Fruit fly (Drosophila melanogaster) whole organism, wandering third instar larva: ENCODE data around the gene CG42329.

ENCODE experiments used
- Abd-B ChIP-seq: fragments of >200 bp; optimal IDR thresholded peaks from 2 replicates; lab custom pipeline; 2017; ENCODE audit warnings: missing biosample characterization, missing genetic modification characterization
- CG32264 ChIP-seq: fragments of 200-800 bp; sonication (Bioruptor generic); optimal IDR thresholded peaks from 2 replicates; lab custom pipeline; 2016; ENCODE audit warnings: missing biosample characterization, missing genetic modification characterization
- CG9705 ChIP-seq: fragments of 200-800 bp; sonication (Bioruptor generic); optimal IDR thresholded peaks from 2 replicates; lab custom pipeline; 2018; ENCODE audit warnings: missing biosample characterization, mild to moderate bottlenecking, missing genetic modification characterization
- CrebA ChIP-seq: fragments of 200-800 bp; sonication (Bioruptor generic); optimal IDR thresholded peaks from 2 replicates; lab custom pipeline; 2016; ENCODE audit warnings: missing biosample characterization, mild to moderate bottlenecking, missing genetic modification characterization, borderline replicate concordance
- GATAd ChIP-seq: sonication (Bioruptor generic); optimal IDR thresholded peaks from 2 replicates; lab custom pipeline; 2016; ENCODE audit warnings: missing biosample characterization, missing genetic modification characterization
- HLH106 ChIP-seq: fragments of 200-800 bp; optimal IDR thresholded peaks from 3 replicates; lab custom pipeline; 2019; ENCODE audit warnings: missing biosample characterization, mild to moderate bottlenecking, missing genetic modification characterization, moderate library complexity
- Hr78 ChIP-seq: fragments of >200 bp; optimal IDR thresholded peaks from 2 replicates; lab custom pipeline; 2017; ENCODE audit warnings: missing biosample characterization, missing genetic modification characterization
- Hr83 ChIP-seq: fragments of 200-300 bp; sonication (Bioruptor generic); optimal IDR thresholded peaks from 2 replicates; lab custom pipeline; 2016; ENCODE audit warnings: missing biosample characterization, mild to moderate bottlenecking, missing genetic modification characterization, moderate library complexity; ENCODE audit not compliant: poor library complexity, severe bottlenecking
- Jra ChIP-seq: sonication (Bioruptor generic); optimal IDR thresholded peaks from 2 replicates; lab custom pipeline; 2016; ENCODE audit warnings: missing biosample characterization, missing genetic modification characterization
- Mio ChIP-seq: sonication (Bioruptor generic); optimal IDR thresholded peaks from 2 replicates; lab custom pipeline; 2016; ENCODE audit warnings: missing biosample characterization, missing genetic modification characterization
- Myc ChIP-seq: fragments of >200 bp; optimal IDR thresholded peaks from 2 replicates; lab custom pipeline; 2017
- OdsH ChIP-seq: fragments of 200-800 bp; sonication (Bioruptor generic); optimal IDR thresholded peaks from 2 replicates; lab custom pipeline; 2016; ENCODE audit warnings: missing biosample characterization, mild to moderate bottlenecking, missing genetic modification characterization
- Rel ChIP-seq, 2 experiments: fragments of 200-800 bp; sonication (Bioruptor generic) in 1 of 2; optimal IDR thresholded peaks; 2 replicates in 1 of 2; 3 replicates in 1 of 2; lab custom pipeline; 2016 to 2019; ENCODE audit warnings: mild to moderate bottlenecking in 2 of 2, missing biosample characterization in 2 of 2, missing genetic modification characterization in 2 of 2, moderate library complexity in 1 of 2
- Sp1 ChIP-seq: fragments of 200-800 bp; sonication (Bioruptor generic); optimal IDR thresholded peaks from 3 replicates; lab custom pipeline; 2019; ENCODE audit warnings: missing biosample characterization, mild to moderate bottlenecking, missing genetic modification characterization, moderate library complexity
- Vsx2 ChIP-seq: fragments of 200-300, 225-300 bp; sonication (Bioruptor generic); optimal IDR thresholded peaks from 2 replicates; lab custom pipeline; 2018; ENCODE audit warnings: missing biosample characterization, missing genetic modification characterization; ENCODE audit not compliant: partially characterized antibody
- br ChIP-seq: fragments of 200-800 bp; sonication (Bioruptor generic); optimal IDR thresholded peaks from 2 replicates; lab custom pipeline; 2016; ENCODE audit warnings: missing biosample characterization, missing genetic modification characterization
- brk ChIP-seq: fragments of 200-800 bp; sonication (Bioruptor generic); optimal IDR thresholded peaks from 2 replicates; lab custom pipeline; 2016; ENCODE audit warnings: missing biosample characterization, mild to moderate bottlenecking, missing genetic modification characterization
- dl ChIP-seq, 2 experiments: fragments of 175-275, 200-275 bp in 1 of 2; fragments of 200-275 bp in 1 of 2; sonication (Bioruptor generic); optimal IDR thresholded peaks; lab custom pipeline; 2018; ENCODE audit warnings: mild to moderate bottlenecking in 2 of 2, missing biosample characterization in 2 of 2, missing genetic modification characterization in 2 of 2, moderate library complexity in 2 of 2; ENCODE audit not compliant: partially characterized antibody in 2 of 2, insufficient read depth in 1 of 2
- dmrt93B ChIP-seq: fragments of 200-800 bp; sonication (Bioruptor generic); optimal IDR thresholded peaks from 2 replicates; lab custom pipeline; 2018; ENCODE audit warnings: missing biosample characterization, mild to moderate bottlenecking, missing genetic modification characterization
- dsf ChIP-seq: sonication (Bioruptor generic); optimal IDR thresholded peaks from 2 replicates; lab custom pipeline; 2016; ENCODE audit warnings: missing biosample characterization, missing genetic modification characterization, borderline replicate concordance
- ey ChIP-seq: fragments of 200-800 bp; sonication (Bioruptor generic); optimal IDR thresholded peaks from 2 replicates; lab custom pipeline; 2016; ENCODE audit warnings: missing biosample characterization, missing genetic modification characterization
- foxo ChIP-seq, 2 experiments: fragments of 200-800 bp; sonication (Bioruptor generic); optimal IDR thresholded peaks; 2 replicates in 1 of 2; 3 replicates in 1 of 2; lab custom pipeline; 2016 to 2017; ENCODE audit warnings: missing biosample characterization in 2 of 2, missing genetic modification characterization in 2 of 2
- fru ChIP-seq: fragments of 200-800 bp; sonication (Bioruptor generic); optimal IDR thresholded peaks from 3 replicates; lab custom pipeline; 2016; ENCODE audit warnings: missing biosample characterization, mild to moderate bottlenecking, missing genetic modification characterization
- h ChIP-seq: fragments of 200-800 bp; sonication (Bioruptor generic); optimal IDR thresholded peaks from 3 replicates; lab custom pipeline; 2016; ENCODE audit warnings: missing biosample characterization, mild to moderate bottlenecking, missing genetic modification characterization
- psq ChIP-seq: fragments of 200-800 bp; sonication (Bioruptor generic); optimal IDR thresholded peaks from 3 replicates; lab custom pipeline; 2017; ENCODE audit warnings: missing biosample characterization, mild to moderate bottlenecking, missing genetic modification characterization, moderate library complexity
- rgr ChIP-seq: fragments of 200-800 bp; sonication (Bioruptor generic); optimal IDR thresholded peaks from 3 replicates; lab custom pipeline; 2016; ENCODE audit warnings: missing biosample characterization, mild to moderate bottlenecking, missing genetic modification characterization
- sv ChIP-seq: fragments of 200-800 bp; sonication (Bioruptor generic); optimal IDR thresholded peaks from 3 replicates; lab custom pipeline; 2016; ENCODE audit warnings: missing biosample characterization, missing genetic modification characterization
- tai ChIP-seq: sonication (Bioruptor generic); optimal IDR thresholded peaks from 2 replicates; lab custom pipeline; 2016; ENCODE audit warnings: missing biosample characterization, missing genetic modification characterization
- usp ChIP-seq: fragments of >200 bp; optimal IDR thresholded peaks from 2 replicates; lab custom pipeline; 2017; ENCODE audit warnings: missing biosample characterization, missing genetic modification characterization
- woc ChIP-seq: sonication (Bioruptor generic); optimal IDR thresholded peaks from 2 replicates; lab custom pipeline; 2016; ENCODE audit warnings: missing biosample characterization, mild to moderate bottlenecking, missing genetic modification characterization

Gene CG42329

dm6 chr2L:1218993-1219392, at the start of gene CG42329:
CG42329 (plus strand) TSS chr2L:1219293.
- TF ChIP-seq CG32264 (GFP tag; lab: Kevin White, UChicago) (no peak), Abd-B (GFP tag; lab: Kevin White, UChicago) (no peak), rgr (GFP tag; lab: Kevin White, UChicago) (no peak), CG9705 (GFP tag; lab: Kevin White, UChicago) (no peak), h (GFP tag; lab: Kevin White, UChicago) (no peak), br (GFP tag; lab: Kevin White, UChicago) (no peak)

- TF ChIP-seq dsf (GFP tag; lab: Kevin White, UChicago) (no peak), Rel (GFP tag; optimal IDR thresholded peaks at IDR 0.05; lab: Kevin White, UChicago) (no peak), Rel (tag; optimal IDR thresholded peaks at IDR 0.05; lab: Kevin White, UChicago) (peak; percentile 97), CrebA (GFP tag; lab: Kevin White, UChicago) (no peak), Hr83 (GFP tag; lab: Kevin White, UChicago) (peak; percentile 61), dmrt93B (GFP tag; lab: Kevin White, UChicago) (peak; percentile 63), ey (peak; percentile 67), rgr (GFP tag; lab: Kevin White, UChicago) (peak; percentile 80), dl (GFP tag; optimal IDR thresholded peaks at IDR 0.05; lab: Kevin White, UChicago; ENCODE audit: insufficient read depth in 1 of 2, partially characterized antibody in 2 of 2) (no peak), brk (GFP tag; lab: Kevin White, UChicago) (no peak), psq (GFP tag; lab: Kevin White, UChicago) (peak; percentile 69), CG9705 (GFP tag; lab: Kevin White, UChicago) (peak; percentile 63), h (GFP tag; lab: Kevin White, UChicago) (peak; percentile 84), fru (no peak), Vsx2 (GFP tag; lab: Kevin White, UChicago) (no peak), sv (GFP tag; lab: Kevin White, UChicago) (peak; percentile 75), OdsH (GFP tag; lab: Kevin White, UChicago) (peak; percentile 73), Sp1 (GFP tag; lab: Kevin White, UChicago) (peak; percentile 78), GATAd (no peak), Myc (peak; percentile 63), HLH106 (tag; lab: Kevin White, UChicago) (peak; percentile 81), woc (GFP tag; lab: Kevin White, UChicago) (peak; percentile 58), foxo (GFP tag; optimal IDR thresholded peaks at IDR 0.05; lab: Kevin White, UChicago) (peak; percentile 18 to 76), br (GFP tag; lab: Kevin White, UChicago) (peak; percentile 76)
These were observed 49.2 kb upstream of the CG42329 start, which contains the start of the genes CG31922 and Plap for dm6 chr2L:1169867-1170415. CG31922 (plus strand) TSS chr2L:1170181. Plap (minus strand) TSS chr2L:1170365.

- TF ChIP-seq dl (GFP tag; optimal IDR thresholded peaks at IDR 0.05; lab: Kevin White, UChicago; ENCODE audit: insufficient read depth in 1 of 2, partially characterized antibody in 2 of 2) (no peak), rgr (GFP tag; lab: Kevin White, UChicago) (peak; percentile 90), sv (GFP tag; lab: Kevin White, UChicago) (peak; percentile 85), Hr83 (GFP tag; lab: Kevin White, UChicago) (peak; percentile 16), foxo (GFP tag; optimal IDR thresholded peaks at IDR 0.05; lab: Kevin White, UChicago) (peak; percentile 41 to 93), Sp1 (GFP tag; lab: Kevin White, UChicago) (peak; percentile 84), CG32264 (GFP tag; lab: Kevin White, UChicago) (no peak), ey (peak; percentile 89), Rel (GFP tag; optimal IDR thresholded peaks at IDR 0.05; lab: Kevin White, UChicago) (no peak), Rel (tag; optimal IDR thresholded peaks at IDR 0.05; lab: Kevin White, UChicago) (peak; percentile 100), Jra (no peak), OdsH (GFP tag; lab: Kevin White, UChicago) (peak; percentile 88), Mio (peak; percentile 48), tai (GFP tag; lab: Kevin White, UChicago) (no peak), h (GFP tag; lab: Kevin White, UChicago) (peak; percentile 94), GATAd (peak; percentile 88), Myc (peak; percentile 73), Hr78 (GFP tag; lab: Kevin White, UChicago) (no peak), CG9705 (GFP tag; lab: Kevin White, UChicago) (peak; percentile 73), psq (GFP tag; lab: Kevin White, UChicago) (peak; percentile 83), usp (GFP tag; lab: Kevin White, UChicago) (no peak), Abd-B (GFP tag; lab: Kevin White, UChicago) (no peak), HLH106 (tag; lab: Kevin White, UChicago) (peak; percentile 87)
- TF ChIP-seq, all 38 proteins: peak for 15
These were observed 46.4 kb upstream of the CG42329 start, which contains the start of the genes Charon and CG4887 for dm6 chr2L:1172704-1173107. Charon (minus strand) TSS chr2L:1172805. CG4887 (plus strand) TSS chr2L:1173009.
